Worm (Caenorhabditis elegans): ENCODE data around the gene C24H12.6.
"Not testable (repeated sequence)": the region's sequence is repeated elsewhere in the genome, so short reads cannot be mapped to it uniquely, and the experiment has no call there.

C24H12.6 gene

ce11 chrII:456371-456770 is 37.7 kb upstream of the C24H12.6 start:
- TF ChIP-seq pqm-1 (tag; optimal IDR thresholded peaks at IDR 0.05) (no peak), nhr-43 (tag; optimal IDR thresholded peaks at IDR 0.05; ENCODE audit: poor library complexity, severe bottlenecking) (no peak), ztf-11 (tag; optimal IDR thresholded peaks at IDR 0.05) (no peak), daf-12 (tag; optimal IDR thresholded peaks at IDR 0.05) (no peak), jun-1 (tag; optimal IDR thresholded peaks at IDR 0.05) (no peak), ztf-4 (tag; optimal IDR thresholded peaks at IDR 0.05) (no peak), lin-39 (tag; optimal IDR thresholded peaks at IDR 0.05) (no peak), unc-39 (tag; optimal IDR thresholded peaks at IDR 0.05) (no peak), ceh-16 (tag; optimal IDR thresholded peaks at IDR 0.05) (no peak), ceh-9 (tag; optimal IDR thresholded peaks at IDR 0.05) (no peak), hmg-11 (tag; optimal IDR thresholded peaks at IDR 0.05) (no peak)

DNA sequence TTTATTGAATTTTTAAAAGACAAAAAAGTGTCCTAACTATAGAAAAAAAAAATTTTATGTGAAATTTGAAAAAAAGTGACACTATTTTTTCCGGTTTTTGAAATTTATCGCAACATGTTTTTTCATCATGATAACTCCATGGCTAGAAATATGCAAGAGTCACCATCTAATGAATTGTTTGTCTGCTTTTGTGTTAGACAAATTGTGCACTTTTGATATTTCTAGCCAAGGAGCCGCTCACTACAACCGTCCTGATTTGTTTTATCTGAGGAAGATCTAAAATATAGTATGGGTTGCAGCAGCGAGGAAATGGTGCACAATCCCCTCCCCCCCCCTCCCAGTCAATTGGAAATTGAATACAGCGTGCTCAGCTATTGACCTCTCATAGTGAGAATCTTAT is 36.0 kb upstream of the C24H12.6 start, which contains the start of gene W10D9.1:
Gene W10D9.1 (plus strand): TSS at position 301 of the 400 bp plus-strand sequence.
- TF ChIP-seq skn-1 (tag; optimal IDR thresholded peaks at IDR 0.05); nhr-43 (tag; optimal IDR thresholded peaks at IDR 0.05; ENCODE audit: poor library complexity, severe bottlenecking); aly-2 (tag; optimal IDR thresholded peaks at IDR 0.05): not testable (repeated sequence)

- not testable (repeated sequence) for TF ChIP-seq mml-1, ztf-4, nhr-67 (tag; optimal IDR thresholded peaks at IDR 0.05)
Measured at ce11 chrII:441102-441501, 22.4 kb upstream of the C24H12.6 start, which contains the start of gene C24H12.1. C24H12.1 (plus strand) TSS chrII:441402.

- TF ChIP-seq fkh-10 (GFP tag; optimal IDR thresholded peaks at IDR 0.05) (no peak), pha-4 (tag; optimal IDR thresholded peaks at IDR 0.05) (no peak), lin-15B (tag; optimal IDR thresholded peaks at IDR 0.05) (no peak)
Measured at ce11 chrII:437279-437678, 18.6 kb upstream of the C24H12.6 start.

ce11 chrII:423086-423485 is 4.4 kb upstream of the C24H12.6 start, which contains the start of gene C24H12.8:
C24H12.8 (minus strand) TSS chrII:423186.
- no peak for TF ChIP-seq ztf-4 (tag; optimal IDR thresholded peaks at IDR 0.05)
- no peak for TF ChIP-seq R02D3.7 (tag; optimal IDR thresholded peaks at IDR 0.05)
- no peak for TF ChIP-seq nhr-43 (tag; optimal IDR thresholded peaks at IDR 0.05; ENCODE audit: poor library complexity, severe bottlenecking)
- TF ChIP-seq pqm-1 (tag; optimal IDR thresholded peaks at IDR 0.05): no peak

ce11 chrII:410832-411231 is 7.8 kb downstream of the C24H12.6 start, which contains the start of the genes dnsn-1 and C24H12.4:
dnsn-1 (minus strand) TSS chrII:410932.
C24H12.4 (plus strand) TSS chrII:411222.
- TF ChIP-seq lsy-12 (tag; optimal IDR thresholded peaks at IDR 0.05): peak; percentile 76
- peak; percentile 64 for TF ChIP-seq jun-1 (tag; optimal IDR thresholded peaks at IDR 0.05)
- TF ChIP-seq lin-39 (tag; optimal IDR thresholded peaks at IDR 0.05): peak; percentile 70
- peak; percentile 90 for TF ChIP-seq nhr-43 (tag; optimal IDR thresholded peaks at IDR 0.05; ENCODE audit: poor library complexity, severe bottlenecking)
- TF ChIP-seq mml-1 (tag; optimal IDR thresholded peaks at IDR 0.05): no peak
- TF ChIP-seq fkh-10 (GFP tag; optimal IDR thresholded peaks at IDR 0.05): no peak
- TF ChIP-seq ZK546.5 (tag; optimal IDR thresholded peaks at IDR 0.05): no peak
- TF ChIP-seq nhr-25 (tag; optimal IDR thresholded peaks at IDR 0.05): peak; percentile 61
- peak; percentile 99 for TF ChIP-seq lin-15B (tag; optimal IDR thresholded peaks at IDR 0.05)
- no peak for TF ChIP-seq aly-2 (tag; optimal IDR thresholded peaks at IDR 0.05)
- no peak for TF ChIP-seq egl-27 (tag; optimal IDR thresholded peaks at IDR 0.05)
- peak; percentile 79 for TF ChIP-seq tbx-2 (tag; optimal IDR thresholded peaks at IDR 0.05)
- TF ChIP-seq pqm-1 (tag; optimal IDR thresholded peaks at IDR 0.05): peak; percentile 68
- no peak for TF ChIP-seq unc-39 (tag; optimal IDR thresholded peaks at IDR 0.05)
- TF ChIP-seq ztf-4 (tag; optimal IDR thresholded peaks at IDR 0.05): no peak
- TF ChIP-seq zag-1 (tag; optimal IDR thresholded peaks at IDR 0.05): peak; percentile 26
- TF ChIP-seq ceh-9 (tag; optimal IDR thresholded peaks at IDR 0.05): no peak
- peak; percentile 84 for TF ChIP-seq skn-1 (tag; optimal IDR thresholded peaks at IDR 0.05)
- peak; percentile 8 for TF ChIP-seq ceh-16 (tag; optimal IDR thresholded peaks at IDR 0.05)
- TF ChIP-seq sea-2 (GFP tag; optimal IDR thresholded peaks at IDR 0.05): no peak
- TF ChIP-seq daf-12 (tag; optimal IDR thresholded peaks at IDR 0.05): no peak
- peak; percentile 97 for TF ChIP-seq pha-4 (tag; optimal IDR thresholded peaks at IDR 0.05)
- peak; percentile 95 for TF ChIP-seq nhr-23 (tag; optimal IDR thresholded peaks at IDR 0.05)
- TF ChIP-seq nhr-76 (tag; optimal IDR thresholded peaks at IDR 0.05): peak; percentile 33
- TF ChIP-seq nhr-237 (tag; optimal IDR thresholded peaks at IDR 0.05): no peak
- TF ChIP-seq nhr-67 (tag; optimal IDR thresholded peaks at IDR 0.05): no peak
- peak; percentile 63 for TF ChIP-seq elt-2 (tag; optimal IDR thresholded peaks at IDR 0.05)
- TF ChIP-seq nhr-12 (tag; optimal IDR thresholded peaks at IDR 0.05): no peak
- peak; percentile 15 for TF ChIP-seq nhr-11 (tag; optimal IDR thresholded peaks at IDR 0.05)
- no peak for TF ChIP-seq nhr-28 (tag; optimal IDR thresholded peaks at IDR 0.05)
- no peak for TF ChIP-seq ama-1 (optimal IDR thresholded peaks at IDR 0.05)
- peak; percentile 16 for TF ChIP-seq elt-1 (tag; optimal IDR thresholded peaks at IDR 0.05)
- no peak for TF ChIP-seq elt-3 (tag; optimal IDR thresholded peaks at IDR 0.05)
- TF ChIP-seq nhr-77 (tag; optimal IDR thresholded peaks at IDR 0.05): peak; percentile 29
- TF ChIP-seq fkh-2 (tag; optimal IDR thresholded peaks at IDR 0.05): peak; percentile 34
- TF ChIP-seq ceh-28 (tag; optimal IDR thresholded peaks at IDR 0.05): peak; percentile 78
- TF ChIP-seq nfya-1 (tag; optimal IDR thresholded peaks at IDR 0.05; ENCODE audit: insufficient read depth): peak; percentile 94
